Worm (Caenorhabditis elegans): Measurements from ENCODE around the gene T07D1.3.

T07D1.3 gene

ce11 chrX:2452716-2453115, 9.5 kb upstream of the T07D1.3 start:
- TF ChIP-seq ceh-31 (tag; optimal IDR thresholded peaks at IDR 0.05) (peak; percentile 39), tbx-2 (tag; optimal IDR thresholded peaks at IDR 0.05) (peak; percentile 12), elt-2 (tag; optimal IDR thresholded peaks at IDR 0.05) (peak; percentile 2), ztf-16 (tag; optimal IDR thresholded peaks at IDR 0.05) (no peak), hlh-30 (tag; optimal IDR thresholded peaks at IDR 0.05; ENCODE audit: insufficient read depth) (peak; percentile 6), T23F11.4 (GFP tag; optimal IDR thresholded peaks at IDR 0.05) (no peak)

ce11 chrX:2452297-2452696, 9.1 kb upstream of the T07D1.3 start:
- TF ChIP-seq F13H6.1 (tag; optimal IDR thresholded peaks at IDR 0.05) (no peak), unc-55 (GFP tag; optimal IDR thresholded peaks at IDR 0.05) (peak; percentile 49), rnt-1 (tag; optimal IDR thresholded peaks at IDR 0.05) (peak; percentile 20), ceh-6 (GFP tag; optimal IDR thresholded peaks at IDR 0.05) (no peak), ceh-31 (tag; optimal IDR thresholded peaks at IDR 0.05) (no peak)

DNA sequence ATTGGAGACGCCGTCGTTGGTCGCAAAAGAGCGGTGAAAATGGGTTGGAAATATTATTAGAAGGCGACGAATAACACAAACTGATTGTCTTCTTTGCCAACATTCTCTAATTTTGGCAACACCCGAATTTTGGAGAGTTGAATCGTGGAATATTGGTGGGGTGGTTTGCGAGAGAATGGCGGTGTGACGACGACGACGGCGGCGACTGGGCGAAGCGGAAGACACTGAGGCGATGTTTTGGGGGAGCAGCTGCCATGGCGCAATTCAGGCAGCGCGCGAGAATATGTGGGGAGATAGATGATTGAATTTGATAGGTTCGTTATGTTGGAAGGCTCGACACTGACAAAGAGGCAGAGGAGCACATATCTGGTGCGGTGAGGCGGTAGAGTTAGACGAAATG, 7.8 kb upstream of the T07D1.3 start:
- TF ChIP-seq hlh-30 (tag; optimal IDR thresholded peaks at IDR 0.05; ENCODE audit: insufficient read depth) (no peak), elt-4 (tag; optimal IDR thresholded peaks at IDR 0.05) (no peak), che-1 (tag; optimal IDR thresholded peaks at IDR 0.05) (no peak), unc-86 (tag; optimal IDR thresholded peaks at IDR 0.05) (no peak), ceh-6 (GFP tag; optimal IDR thresholded peaks at IDR 0.05) (peak; percentile 12), ceh-45 (GFP tag; IDR thresholded peaks at IDR 0.05) (no peak), hlh-15 (tag; optimal IDR thresholded peaks at IDR 0.05) (no peak), ceh-19 (GFP tag; optimal IDR thresholded peaks at IDR 0.05) (no peak), unc-42 (tag; optimal IDR thresholded peaks at IDR 0.05) (peak; percentile 83)

DNA sequence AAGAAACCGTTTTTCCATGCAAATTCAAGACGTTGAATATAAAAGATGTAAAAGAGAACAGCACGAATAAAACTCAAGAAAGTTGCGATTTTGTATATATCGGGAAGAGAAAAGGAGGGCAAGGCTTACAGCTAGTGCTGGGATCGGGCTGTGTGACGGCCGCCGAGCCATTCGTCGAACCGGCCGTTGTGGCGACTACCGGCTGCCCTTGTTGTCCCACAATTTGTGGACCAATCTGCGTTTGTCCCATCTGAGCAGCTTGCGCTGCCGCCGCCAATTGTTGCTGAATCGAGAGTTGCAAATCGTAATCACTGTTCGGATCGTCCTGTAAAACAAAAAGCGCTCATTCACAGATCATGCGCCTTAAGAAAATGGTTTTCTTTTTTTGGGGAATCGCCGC, 4.0 kb upstream of the T07D1.3 start:
- TF ChIP-seq npax-4 (tag; optimal IDR thresholded peaks at IDR 0.05): no peak

- TF ChIP-seq dve-1 (tag; optimal IDR thresholded peaks at IDR 0.05) (no peak), eyg-1 (tag; optimal IDR thresholded peaks at IDR 0.05) (no peak), ceh-24 (tag; optimal IDR thresholded peaks at IDR 0.05) (no peak), ceh-45 (GFP tag; IDR thresholded peaks at IDR 0.05) (no peak), pros-1 (tag; optimal IDR thresholded peaks at IDR 0.05) (no peak), unc-55 (GFP tag; optimal IDR thresholded peaks at IDR 0.05) (no peak), gmeb-2 (tag; optimal IDR thresholded peaks at IDR 0.05) (no peak), K09A11.1 (tag; optimal IDR thresholded peaks at IDR 0.05; ENCODE audit: insufficient read depth) (no peak), zip-5 (tag; optimal IDR thresholded peaks at IDR 0.05) (no peak), madf-2 (tag; optimal IDR thresholded peaks at IDR 0.05) (no peak), lin-11 (tag; optimal IDR thresholded peaks at IDR 0.05) (no peak), ceh-18 (tag; optimal IDR thresholded peaks at IDR 0.05) (no peak), hlh-30 (tag; optimal IDR thresholded peaks at IDR 0.05; ENCODE audit: insufficient read depth) (no peak), pqm-1 (tag; optimal IDR thresholded peaks at IDR 0.05) (no peak)
Observed at ce11 chrX:2446185-2446584, 3.0 kb upstream of the T07D1.3 start.

ce11 chrX:2441163-2441562, 2.0 kb downstream of the T07D1.3 start:
- TF ChIP-seq hlh-6 (tag; optimal IDR thresholded peaks at IDR 0.05) (no peak), nhr-232 (tag; optimal IDR thresholded peaks at IDR 0.05) (no peak), unc-55 (GFP tag; optimal IDR thresholded peaks at IDR 0.05) (no peak), rnt-1 (tag; optimal IDR thresholded peaks at IDR 0.05) (no peak), ahr-1 (tag; optimal IDR thresholded peaks at IDR 0.05) (no peak), ceh-45 (GFP tag; IDR thresholded peaks at IDR 0.05) (no peak), fax-1 (tag; optimal IDR thresholded peaks at IDR 0.05) (no peak)

Measured in whole organism, late embryonic.